Worm (Caenorhabditis elegans) whole organism, young adult: Measurements from ENCODE around the gene C27A2.8.
A peak's percentile ranks its signal among the peaks of the same experiment; 100 is the strongest.

ENCODE experiments used
- B0261.1 ChIP-seq: sonication (generic microtip); optimal IDR thresholded peaks from 2 replicates; lab custom pipeline; 2016; ENCODE audit warnings: mild to moderate bottlenecking, missing genetic modification characterization, moderate library complexity, missing compliant biosample characterization
- B0336.3 ChIP-seq: fragments of 200-800 bp; sonication (Bioruptor generic); IDR thresholded peaks from 2 replicates; pipeline ENCODE4 v1.3.6; 2022; ENCODE audit warnings: missing genetic modification characterization, missing compliant biosample characterization
- C17E4.6 ChIP-seq: fragments of 200-800 bp; sonication (Bioruptor generic); IDR thresholded peaks from 2 replicates; pipeline ENCODE4 v1.3.6; 2022; ENCODE audit warnings: missing genetic modification reagents, missing genetic modification characterization, missing compliant biosample characterization
- D2030.7 ChIP-seq: fragments of 200-800 bp; sonication (Bioruptor generic); IDR thresholded peaks from 2 replicates; pipeline ENCODE4 v1.3.6; 2022; ENCODE audit warnings: missing genetic modification reagents, missing genetic modification characterization, missing compliant biosample characterization
- F10E7.11 ChIP-seq: sonication (generic microtip); optimal IDR thresholded peaks from 2 replicates; lab custom pipeline; 2017; ENCODE audit warnings: mild to moderate bottlenecking, missing genetic modification characterization, moderate library complexity, missing compliant biosample characterization
- F33H1.4 ChIP-seq: fragments of 200-800 bp; sonication (Bioruptor generic); IDR thresholded peaks from 2 replicates; pipeline ENCODE4 v1.3.6; 2022; ENCODE audit warnings: missing genetic modification reagents, missing genetic modification characterization, missing compliant biosample characterization
- F37B4.10 ChIP-seq: fragments of 200-800 bp; sonication (Bioruptor generic); IDR thresholded peaks from 2 replicates; pipeline ENCODE4 v1.3.6; 2022; ENCODE audit warnings: missing genetic modification characterization, missing compliant biosample characterization
- F39B2.1 ChIP-seq: fragments of 200-800 bp; sonication (Bioruptor generic); IDR thresholded peaks from 2 replicates; pipeline ENCODE4 v1.3.6; 2022; ENCODE audit warnings: missing genetic modification reagents, missing genetic modification characterization, missing compliant biosample characterization
- F52B5.7 ChIP-seq: sonication (generic microtip); optimal IDR thresholded peaks from 2 replicates; lab custom pipeline; 2016; ENCODE audit warnings: mild to moderate bottlenecking, missing genetic modification characterization, missing compliant biosample characterization
- K11D2.4 ChIP-seq: fragments of 200-800 bp; sonication (Bioruptor generic); IDR thresholded peaks from 2 replicates; pipeline ENCODE4 v1.3.6; 2022; ENCODE audit warnings: missing genetic modification reagents, missing genetic modification characterization, missing compliant biosample characterization
- Y95B8A.8 ChIP-seq: fragments of 200-800 bp; sonication (Bioruptor generic); IDR thresholded peaks from 2 replicates; pipeline ENCODE4 v1.3.6; 2022; ENCODE audit warnings: missing genetic modification reagents, missing genetic modification characterization, missing compliant biosample characterization
- akir-1 ChIP-seq: fragments of 200-800 bp; sonication (Bioruptor generic); optimal IDR thresholded peaks from 2 replicates; lab custom pipeline; 2018; ENCODE audit warnings: mild to moderate bottlenecking, missing genetic modification characterization, moderate library complexity, missing compliant biosample characterization
- atf-7 ChIP-seq: sonication (generic microtip); optimal IDR thresholded peaks from 2 replicates; lab custom pipeline; 2017; ENCODE audit warnings: mild to moderate bottlenecking, missing genetic modification characterization, missing compliant biosample characterization
- attf-6 ChIP-seq: fragments of 200-800 bp; sonication (Bioruptor generic); IDR thresholded peaks from 2 replicates; pipeline ENCODE4 v1.3.6; 2022; ENCODE audit warnings: missing genetic modification reagents, missing genetic modification characterization, missing compliant biosample characterization
- bed-2 ChIP-seq: fragments of 200-800 bp; sonication (Bioruptor generic); IDR thresholded peaks from 2 replicates; pipeline ENCODE4 v1.3.6; 2022; ENCODE audit warnings: missing genetic modification reagents, missing genetic modification characterization, missing compliant biosample characterization
- ccch-3 ChIP-seq: fragments of 200-800 bp; sonication (Bioruptor generic); optimal IDR thresholded peaks from 2 replicates; lab custom pipeline; 2018; ENCODE audit warnings: mild to moderate bottlenecking, missing genetic modification characterization, missing compliant biosample characterization
- cebp-2 ChIP-seq: fragments of 200-800 bp; sonication (Bioruptor generic); IDR thresholded peaks from 2 replicates; pipeline ENCODE4 v1.3.6; 2022; ENCODE audit warnings: missing genetic modification characterization, missing compliant biosample characterization
- ceh-100 ChIP-seq: fragments of 200-800 bp; sonication (Bioruptor generic); IDR thresholded peaks from 2 replicates; pipeline ENCODE4 v1.3.6; 2022; ENCODE audit warnings: missing genetic modification reagents, missing genetic modification characterization, missing compliant biosample characterization
- dox-1 ChIP-seq: fragments of 200-800 bp; sonication (Bioruptor generic); IDR thresholded peaks from 2 replicates; pipeline ENCODE4 v1.3.6; 2022; ENCODE audit warnings: missing genetic modification reagents, missing genetic modification characterization, missing compliant biosample characterization
- efl-1 ChIP-seq: fragments of 150-350 bp; optimal IDR thresholded peaks from 2 replicates; lab custom pipeline; 2014; ENCODE audit warnings: missing biosample characterization, missing genetic modification reagents, missing genetic modification characterization
- egl-18 ChIP-seq: fragments of 200-800 bp; sonication (Bioruptor generic); IDR thresholded peaks from 2 replicates; pipeline ENCODE4 v1.3.6; 2022; ENCODE audit warnings: missing genetic modification reagents, missing genetic modification characterization, missing compliant biosample characterization
- ets-4 ChIP-seq: fragments of 200-800 bp; sonication (Bioruptor generic); optimal IDR thresholded peaks from 2 replicates; lab custom pipeline; 2018; ENCODE audit warnings: mild to moderate bottlenecking, missing genetic modification characterization, missing compliant biosample characterization
- hmg-20 ChIP-seq: fragments of 200-800 bp; sonication (Bioruptor generic); IDR thresholded peaks from 2 replicates; pipeline ENCODE4 v1.3.6; 2022; ENCODE audit warnings: missing genetic modification reagents, missing genetic modification characterization, missing compliant biosample characterization
- hsf-1 ChIP-seq: fragments of 200-800 bp; sonication (Bioruptor generic); IDR thresholded peaks from 2 replicates; pipeline ENCODE4 v1.3.6; 2022; ENCODE audit warnings: missing genetic modification reagents, missing genetic modification characterization, missing compliant biosample characterization
- lag-1 ChIP-seq: fragments of 200-800 bp; sonication (Bioruptor generic); IDR thresholded peaks from 2 replicates; pipeline ENCODE4 v1.3.6; 2022; ENCODE audit warnings: missing genetic modification reagents, missing genetic modification characterization, missing compliant biosample characterization
- let-526 ChIP-seq: fragments of 200-800 bp; sonication (Bioruptor generic); IDR thresholded peaks from 2 replicates; pipeline ENCODE4 v1.3.6; 2022; ENCODE audit warnings: missing genetic modification reagents, missing genetic modification characterization, missing compliant biosample characterization
- lin-35 ChIP-seq, 3 experiments: fragments of 150-350 bp in 2 of 3; sonication (generic microtip) in 1 of 3; optimal IDR thresholded peaks; 2 replicates each; lab custom pipeline; 2014 to 2018; ENCODE audit warnings: missing biosample characterization in 3 of 3, missing genetic modification characterization in 3 of 3, missing genetic modification reagents in 3 of 3
- lin-40 ChIP-seq: sonication (generic microtip); optimal IDR thresholded peaks from 2 replicates; lab custom pipeline; 2016; ENCODE audit warnings: missing genetic modification characterization, mild to moderate bottlenecking, missing compliant biosample characterization, missing genotype, missing genetic modification reagents
- lin-54 ChIP-seq: fragments of 200-800 bp; sonication (Bioruptor generic); optimal IDR thresholded peaks from 2 replicates; lab custom pipeline; 2018; ENCODE audit warnings: mild to moderate bottlenecking, missing genetic modification characterization, missing compliant biosample characterization
- lir-1 ChIP-seq: fragments of 200-800 bp; sonication (Bioruptor generic); conservative IDR thresholded peaks from 2 replicates; pipeline ENCODE4 v1.3.6; 2022; ENCODE audit warnings: missing genetic modification reagents, missing genetic modification characterization, missing compliant biosample characterization
- madf-3 ChIP-seq: fragments of 200-800 bp; sonication (Bioruptor generic); IDR thresholded peaks from 2 replicates; pipeline ENCODE4 v1.3.6; 2022; ENCODE audit warnings: missing genetic modification reagents, missing genetic modification characterization, missing compliant biosample characterization
- madf-6 ChIP-seq: fragments of 200-800 bp; sonication (Bioruptor generic); IDR thresholded peaks from 2 replicates; pipeline ENCODE4 v1.3.6; 2022; ENCODE audit warnings: missing genetic modification reagents, missing genetic modification characterization, missing compliant biosample characterization
- mel-28 ChIP-seq: sonication (generic microtip); optimal IDR thresholded peaks from 2 replicates; lab custom pipeline; 2016; ENCODE audit warnings: borderline replicate concordance, mild to moderate bottlenecking, missing genetic modification characterization, missing compliant biosample characterization
- nfya-1 ChIP-seq: sonication (generic microtip); optimal IDR thresholded peaks from 2 replicates; lab custom pipeline; 2017; ENCODE audit warnings: antibody characterized with exemption, missing compliant biosample characterization, missing genetic modification characterization, borderline replicate concordance; ENCODE audit not compliant: insufficient read depth
- nfyb-1 ChIP-seq: fragments of 200-800 bp; sonication (Bioruptor generic); IDR thresholded peaks from 2 replicates; pipeline ENCODE4 v1.3.6; 2022; ENCODE audit warnings: missing genetic modification reagents, missing genetic modification characterization, missing compliant biosample characterization
- pbrm-1 ChIP-seq: fragments of 200-800 bp; sonication (Bioruptor generic); IDR thresholded peaks from 2 replicates; pipeline ENCODE4 v1.3.6; 2022; ENCODE audit warnings: missing genetic modification reagents, missing genetic modification characterization, missing compliant biosample characterization
- repo-1 ChIP-seq: sonication (generic microtip); optimal IDR thresholded peaks from 2 replicates; lab custom pipeline; 2017; ENCODE audit warnings: mild to moderate bottlenecking, missing genetic modification characterization, missing compliant biosample characterization
- rpc-1 ChIP-seq, 2 experiments: fragments of 150-350 bp in 1 of 2; sonication (generic microtip) in 1 of 2; optimal IDR thresholded peaks; 2 replicates each; lab custom pipeline; 2014 to 2018; ENCODE audit warnings: missing biosample characterization in 1 of 2, missing genetic modification characterization in 1 of 2, missing genetic modification reagents in 1 of 2, missing genotype in 1 of 2
- sdz-38 ChIP-seq: sonication (generic microtip); optimal IDR thresholded peaks from 2 replicates; lab custom pipeline; 2016; ENCODE audit warnings: missing genotype, missing genetic modification characterization, missing compliant biosample characterization
- snpc-4 ChIP-seq, 5 experiments: fragments of 150-350 bp in 1 of 5; sonication (generic microtip) in 4 of 5; optimal IDR thresholded peaks; 2 replicates each; lab custom pipeline; 2014 to 2018; ENCODE audit warnings: missing genetic modification characterization in 5 of 5, missing biosample characterization in 3 of 5, antibody characterized with exemption in 2 of 5, mild to moderate bottlenecking in 2 of 5, missing compliant biosample characterization in 2 of 5, missing genotype in 2 of 5, moderate library complexity in 2 of 5, missing genetic modification reagents in 1 of 5
- somi-1 ChIP-seq: fragments of 200-800 bp; sonication (Bioruptor generic); optimal IDR thresholded peaks from 2 replicates; lab custom pipeline; 2018; ENCODE audit warnings: mild to moderate bottlenecking, missing genetic modification characterization, missing compliant biosample characterization
- sptf-2 ChIP-seq: fragments of 200-800 bp; sonication (Bioruptor generic); optimal IDR thresholded peaks from 2 replicates; lab custom pipeline; 2018; ENCODE audit warnings: mild to moderate bottlenecking, missing genetic modification characterization, missing compliant biosample characterization
- tlf-1 ChIP-seq: fragments of 200-800 bp; sonication (Bioruptor generic); optimal IDR thresholded peaks from 2 replicates; lab custom pipeline; 2018; ENCODE audit warnings: mild to moderate bottlenecking, missing genetic modification characterization, missing compliant biosample characterization
- unc-62 ChIP-seq: fragments of 150-350 bp; optimal IDR thresholded peaks from 2 replicates; lab custom pipeline; 2014; ENCODE audit warnings: missing biosample characterization, missing genetic modification reagents, missing genetic modification characterization
- zfh-2 ChIP-seq: fragments of 200-800 bp; sonication (Bioruptor generic); conservative IDR thresholded peaks from 2 replicates; pipeline ENCODE4 v1.3.6; 2022; ENCODE audit warnings: missing genetic modification reagents, missing genetic modification characterization, missing compliant biosample characterization
- ztf-26 ChIP-seq: sonication (generic microtip); optimal IDR thresholded peaks from 2 replicates; lab custom pipeline; 2017; ENCODE audit warnings: missing genetic modification characterization, missing compliant biosample characterization
- ztf-3 ChIP-seq: fragments of 200-800 bp; sonication (Bioruptor generic); optimal IDR thresholded peaks from 2 replicates; lab custom pipeline; 2018; ENCODE audit warnings: mild to moderate bottlenecking, missing genetic modification characterization, missing compliant biosample characterization
- ztf-6 ChIP-seq: fragments of 200-800 bp; sonication (Bioruptor generic); IDR thresholded peaks from 2 replicates; pipeline ENCODE4 v1.3.6; 2022; ENCODE audit warnings: missing genetic modification reagents, missing genetic modification characterization, missing compliant biosample characterization

The C27A2.8 gene

ce11 chrII:5055129-5055666 lies 12.6 kb downstream of the C27A2.8 start, which contains the start of the genes ify-1 and rpl-22:
TSS of gene ify-1 (minus strand) at chrII:5055179.
TSS of gene rpl-22 (plus strand) at chrII:5055616.
- TF ChIP-seq F39B2.1 (no peak), nfya-1 (no peak), egl-18 (GFP tag; lab: Robert Waterston, UW) (no peak), D2030.7 (GFP tag; lab: Robert Waterston, UW) (peak; percentile 83), rpc-1 (optimal IDR thresholded peaks at IDR 0.05; lab: Kevin White, UChicago) (peak; percentile 26), rpc-1 (tag; optimal IDR thresholded peaks at IDR 0.05; lab: Kevin White, UChicago) (peak; percentile 4), ceh-100 (GFP tag; lab: Robert Waterston, UW) (peak; percentile 90), B0336.3 (GFP tag; lab: Robert Waterston, UW) (peak; percentile 68; the same call in 1 of the 2 replicates), madf-3 (GFP tag; lab: Robert Waterston, UW) (peak; percentile 77; the same call in 1 of the 2 replicates), hmg-20 (GFP tag; lab: Robert Waterston, UW) (peak; percentile 48; the same call in 1 of the 2 replicates), pbrm-1 (GFP tag; lab: Robert Waterston, UW) (peak; percentile 89), ztf-6 (no peak), lir-1 (GFP tag; lab: Robert Waterston, UW) (peak; percentile 39; the same call in 1 of the 2 replicates), mel-28 (tag; lab: Kevin White, UChicago) (no peak), bed-2 (GFP tag; lab: Robert Waterston, UW) (no peak), repo-1 (tag; lab: Kevin White, UChicago) (no peak), hsf-1 (peak; percentile 72), lin-35 (GFP tag; optimal IDR thresholded peaks at IDR 0.05; lab: Kevin White, UChicago) (peak; percentile 8 to 91 (median 70)), F52B5.7 (tag; lab: Kevin White, UChicago) (no peak), C17E4.6 (no peak), F10E7.11 (tag; lab: Kevin White, UChicago) (no peak), F33H1.4 (GFP tag; lab: Robert Waterston, UW) (peak; percentile 96), cebp-2 (GFP tag; lab: Robert Waterston, UW) (no peak), sdz-38 (no peak), snpc-4 (GFP tag; optimal IDR thresholded peaks at IDR 0.05; lab: Kevin White, UChicago) (peak; percentile 78), snpc-4 (tag; optimal IDR thresholded peaks at IDR 0.05; lab: Kevin White, UChicago) (peak; percentile 89 to 92 (median 90)), ztf-26 (tag; lab: Kevin White, UChicago) (peak; percentile 26), lag-1 (GFP tag; lab: Robert Waterston, UW) (no peak), ets-4 (GFP tag; lab: Kevin White, UChicago) (no peak), tlf-1 (peak; percentile 85), somi-1 (GFP tag; lab: Kevin White, UChicago) (no peak), Y95B8A.8 (GFP tag; lab: Robert Waterston, UW) (0 out of 2 replicates have a peak, but pooled peaks have one; percentile 54), madf-6 (GFP tag; lab: Robert Waterston, UW) (peak; percentile 94), lin-40 (tag; lab: Kevin White, UChicago) (peak; percentile 79), lin-54 (GFP tag; lab: Kevin White, UChicago) (peak; percentile 92), akir-1 (GFP tag; lab: Kevin White, UChicago) (no peak), ccch-3 (GFP tag; lab: Kevin White, UChicago) (no peak), B0261.1 (tag; lab: Kevin White, UChicago) (peak; percentile 34), let-526 (GFP tag; lab: Robert Waterston, UW) (no peak), atf-7 (tag; lab: Kevin White, UChicago) (no peak), dox-1 (peak; percentile 88), efl-1 (GFP tag; lab: Kevin White, UChicago) (peak; percentile 80), sptf-2 (no peak), zfh-2 (GFP tag; lab: Robert Waterston, UW) (no peak), attf-6 (GFP tag; lab: Robert Waterston, UW) (no peak), nfyb-1 (GFP tag; lab: Robert Waterston, UW) (peak; percentile 77), K11D2.4 (GFP tag; lab: Robert Waterston, UW) (peak; percentile 66; the same call in 1 of the 2 replicates), unc-62 (GFP tag; lab: Kevin White, UChicago) (no peak), F37B4.10 (no peak), ztf-3 (GFP tag; lab: Kevin White, UChicago) (no peak)
